Fruit fly (Drosophila melanogaster) whole organism, pupa: ENCODE measurements around the gene Kdm3.

ENCODE experiments used
- CG15710 ChIP-seq: fragments of 200-800 bp; sonication (Bioruptor generic); optimal IDR thresholded peaks from 2 replicates; lab custom pipeline; 2018; ENCODE audit warnings: missing biosample characterization, mild to moderate bottlenecking, missing genetic modification characterization, moderate library complexity
- D1 ChIP-seq: fragments of 200-800 bp; sonication (Bioruptor generic); optimal IDR thresholded peaks from 2 replicates; lab custom pipeline; 2018; ENCODE audit warnings: missing biosample characterization, mild to moderate bottlenecking, missing genetic modification characterization, moderate library complexity
- EcR ChIP-seq: fragments of 200-800 bp; sonication (Bioruptor generic); optimal IDR thresholded peaks from 3 replicates; lab custom pipeline; 2019; ENCODE audit warnings: missing biosample characterization, missing genetic modification characterization, mild to moderate bottlenecking, moderate library complexity, missing genetic modification reagents
- Pif1B ChIP-seq: fragments of 200-800 bp; sonication (Bioruptor generic); optimal IDR thresholded peaks from 3 replicates; lab custom pipeline; 2016; ENCODE audit warnings: missing biosample characterization, missing genetic modification characterization
- fd96Ca ChIP-seq: fragments of 200-800 bp; sonication (Bioruptor generic); IDR thresholded peaks from 3 replicates; pipeline ENCODE4 v1.3.6; 2022; ENCODE audit warnings: missing biosample characterization, missing genetic modification characterization
- gl ChIP-seq: fragments of 200-800 bp; sonication (Bioruptor generic); optimal IDR thresholded peaks from 2 replicates; lab custom pipeline; 2018; ENCODE audit warnings: missing biosample characterization, mild to moderate bottlenecking, missing genetic modification characterization

DNA sequence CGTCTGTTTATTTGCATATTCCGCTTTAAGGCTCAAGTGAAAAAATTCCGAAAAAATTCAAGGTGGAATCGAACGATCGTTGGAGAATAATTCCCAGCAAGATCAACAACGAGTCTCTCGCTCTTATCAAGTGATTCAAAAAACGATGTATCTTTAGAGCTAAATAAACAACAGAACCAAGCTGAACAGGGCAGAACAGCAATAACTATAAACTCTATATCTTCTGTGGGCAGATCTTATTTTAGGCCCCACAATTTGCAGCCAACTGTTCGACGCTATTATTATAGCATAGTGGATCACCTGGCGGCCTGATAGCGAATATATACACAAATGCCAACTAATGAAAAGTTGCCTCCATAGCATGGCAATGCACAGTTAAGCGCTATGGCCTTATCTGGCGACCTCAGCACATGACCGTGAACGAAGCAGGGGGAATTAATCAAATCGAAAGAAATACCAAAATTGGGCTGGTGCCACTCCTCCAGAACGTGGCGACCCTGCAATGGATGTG lies 13.6 kb downstream of the Kdm3 start:
- no peak for TF ChIP-seq Pif1B (GFP tag; lab: Kevin White, UChicago)
- TF ChIP-seq fd96Ca (GFP tag; lab: Robert Waterston, UW), result no peak
- no peak for TF ChIP-seq gl (tag; lab: Kevin White, UChicago)
- TF ChIP-seq EcR (GFP tag; lab: Kevin White, UChicago), result no peak
- no peak for TF ChIP-seq D1 (tag; lab: Kevin White, UChicago)
- no peak for TF ChIP-seq CG15710 (tag; lab: Kevin White, UChicago)
